Worm (Caenorhabditis elegans) whole organism, young adult: ENCODE results near the gene C28F5.1.

Experiments used
- B0261.1 ChIP-seq: sonication (generic microtip); optimal IDR thresholded peaks from 2 replicates; lab custom pipeline; 2016; ENCODE audit warnings: mild to moderate bottlenecking, missing genetic modification characterization, moderate library complexity, missing compliant biosample characterization
- D2030.7 ChIP-seq: fragments of 200-800 bp; sonication (Bioruptor generic); IDR thresholded peaks from 2 replicates; pipeline ENCODE4 v1.3.6; 2022; ENCODE audit warnings: missing genetic modification reagents, missing genetic modification characterization, missing compliant biosample characterization
- F23B12.7 ChIP-seq: sonication (generic microtip); optimal IDR thresholded peaks from 2 replicates; lab custom pipeline; 2017; ENCODE audit warnings: missing genetic modification characterization, mild to moderate bottlenecking, missing compliant biosample characterization, antibody characterized with exemption, moderate library complexity; ENCODE audit not compliant: insufficient read depth
- F37B4.10 ChIP-seq: fragments of 200-800 bp; sonication (Bioruptor generic); IDR thresholded peaks from 2 replicates; pipeline ENCODE4 v1.3.6; 2022; ENCODE audit warnings: missing genetic modification characterization, missing compliant biosample characterization
- F49E8.2 ChIP-seq: sonication (generic microtip); optimal IDR thresholded peaks from 3 replicates; lab custom pipeline; 2017; ENCODE audit warnings: missing genetic modification characterization, mild to moderate bottlenecking, missing compliant biosample characterization, antibody characterized with exemption, moderate library complexity; ENCODE audit not compliant: insufficient read depth
- F52B5.7 ChIP-seq: sonication (generic microtip); optimal IDR thresholded peaks from 2 replicates; lab custom pipeline; 2016; ENCODE audit warnings: mild to moderate bottlenecking, missing genetic modification characterization, missing compliant biosample characterization
- F55B11.4 ChIP-seq: sonication (generic microtip); optimal IDR thresholded peaks from 2 replicates; lab custom pipeline; 2016; ENCODE audit warnings: missing compliant biosample characterization, missing genetic modification characterization, borderline replicate concordance; ENCODE audit not compliant: insufficient read depth
- K11D2.4 ChIP-seq: fragments of 200-800 bp; sonication (Bioruptor generic); IDR thresholded peaks from 2 replicates; pipeline ENCODE4 v1.3.6; 2022; ENCODE audit warnings: missing genetic modification reagents, missing genetic modification characterization, missing compliant biosample characterization
- T26A5.8 ChIP-seq: sonication (generic microtip); optimal IDR thresholded peaks from 2 replicates; lab custom pipeline; 2016; ENCODE audit warnings: missing genetic modification characterization, missing compliant biosample characterization
- Y56A3A.18 ChIP-seq: fragments of 200-800 bp; sonication (Bioruptor generic); IDR thresholded peaks from 2 replicates; pipeline ENCODE4 v1.3.6; 2022; ENCODE audit warnings: missing genetic modification reagents, missing genetic modification characterization, missing compliant biosample characterization
- Y67H2A.10 ChIP-seq: fragments of 200-800 bp; sonication (Bioruptor generic); conservative IDR thresholded peaks from 2 replicates; pipeline ENCODE4 v1.3.6; 2022; ENCODE audit warnings: missing genetic modification reagents, missing genetic modification characterization, missing compliant biosample characterization
- athp-1 ChIP-seq: sonication (generic microtip); optimal IDR thresholded peaks from 2 replicates; lab custom pipeline; 2017; ENCODE audit warnings: mild to moderate bottlenecking, missing genetic modification characterization, missing compliant biosample characterization
- attf-3 ChIP-seq: fragments of 200-800 bp; sonication (Bioruptor generic); conservative IDR thresholded peaks from 2 replicates; pipeline ENCODE4 v1.3.6; 2022; ENCODE audit warnings: missing genetic modification reagents, missing genetic modification characterization, missing compliant biosample characterization
- attf-6 ChIP-seq: fragments of 200-800 bp; sonication (Bioruptor generic); IDR thresholded peaks from 2 replicates; pipeline ENCODE4 v1.3.6; 2022; ENCODE audit warnings: missing genetic modification reagents, missing genetic modification characterization, missing compliant biosample characterization
- bed-2 ChIP-seq: fragments of 200-800 bp; sonication (Bioruptor generic); IDR thresholded peaks from 2 replicates; pipeline ENCODE4 v1.3.6; 2022; ENCODE audit warnings: missing genetic modification reagents, missing genetic modification characterization, missing compliant biosample characterization
- cebp-1 ChIP-seq, 2 experiments: fragments of 200-800 bp in 1 of 2; sonication (Bioruptor generic) in 1 of 2; sonication (generic microtip) in 1 of 2; IDR thresholded peaks in 1 of 2; optimal IDR thresholded peaks in 1 of 2; 2 replicates each; pipeline versions ENCODE4 v1.3.6 to Lab custom; 2017 to 2022; ENCODE audit warnings: missing compliant biosample characterization in 2 of 2, missing genetic modification characterization in 2 of 2, mild to moderate bottlenecking in 1 of 2, missing genetic modification reagents in 1 of 2, moderate library complexity in 1 of 2
- cebp-2 ChIP-seq: fragments of 200-800 bp; sonication (Bioruptor generic); IDR thresholded peaks from 2 replicates; pipeline ENCODE4 v1.3.6; 2022; ENCODE audit warnings: missing genetic modification characterization, missing compliant biosample characterization
- ceh-100 ChIP-seq: fragments of 200-800 bp; sonication (Bioruptor generic); IDR thresholded peaks from 2 replicates; pipeline ENCODE4 v1.3.6; 2022; ENCODE audit warnings: missing genetic modification reagents, missing genetic modification characterization, missing compliant biosample characterization
- ceh-40 ChIP-seq: fragments of 200-800 bp; sonication (Bioruptor generic); IDR thresholded peaks from 2 replicates; pipeline ENCODE4 v1.3.6; 2022; ENCODE audit warnings: missing genetic modification characterization, missing compliant biosample characterization
- ceh-58 ChIP-seq: fragments of 200-800 bp; sonication (Bioruptor generic); IDR thresholded peaks from 2 replicates; pipeline ENCODE4 v1.3.6; 2022; ENCODE audit warnings: missing genetic modification characterization, missing compliant biosample characterization
- dpl-1 ChIP-seq: fragments of 150-350 bp; optimal IDR thresholded peaks from 2 replicates; lab custom pipeline; 2014; ENCODE audit warnings: missing biosample characterization, missing genetic modification reagents, missing genetic modification characterization
- ekl-4 ChIP-seq: fragments of 200-800 bp; sonication (Bioruptor generic); IDR thresholded peaks from 2 replicates; pipeline ENCODE4 v1.3.6; 2022; ENCODE audit warnings: missing genetic modification reagents, missing genetic modification characterization, missing compliant biosample characterization
- ets-4 ChIP-seq: fragments of 200-800 bp; sonication (Bioruptor generic); optimal IDR thresholded peaks from 2 replicates; lab custom pipeline; 2018; ENCODE audit warnings: mild to moderate bottlenecking, missing genetic modification characterization, missing compliant biosample characterization
- hlh-26 ChIP-seq: fragments of 200-800 bp; sonication (Bioruptor generic); conservative IDR thresholded peaks from 2 replicates; pipeline ENCODE4 v1.3.6; 2022; ENCODE audit warnings: missing genetic modification reagents, missing genetic modification characterization, missing compliant biosample characterization
- hmg-1.2 ChIP-seq: fragments of 200-800 bp; sonication (Bioruptor generic); IDR thresholded peaks from 2 replicates; pipeline ENCODE4 v1.3.6; 2022; ENCODE audit warnings: missing genetic modification reagents, missing genetic modification characterization, missing compliant biosample characterization
- hsf-1 ChIP-seq: fragments of 200-800 bp; sonication (Bioruptor generic); IDR thresholded peaks from 2 replicates; pipeline ENCODE4 v1.3.6; 2022; ENCODE audit warnings: missing genetic modification reagents, missing genetic modification characterization, missing compliant biosample characterization
- lin-35 ChIP-seq, 3 experiments: fragments of 150-350 bp in 2 of 3; sonication (generic microtip) in 1 of 3; optimal IDR thresholded peaks; 2 replicates each; lab custom pipeline; 2014 to 2018; ENCODE audit warnings: missing biosample characterization in 3 of 3, missing genetic modification characterization in 3 of 3, missing genetic modification reagents in 3 of 3
- lin-40 ChIP-seq: sonication (generic microtip); optimal IDR thresholded peaks from 2 replicates; lab custom pipeline; 2016; ENCODE audit warnings: missing genetic modification characterization, mild to moderate bottlenecking, missing compliant biosample characterization, missing genotype, missing genetic modification reagents
- lin-54 ChIP-seq: fragments of 200-800 bp; sonication (Bioruptor generic); optimal IDR thresholded peaks from 2 replicates; lab custom pipeline; 2018; ENCODE audit warnings: mild to moderate bottlenecking, missing genetic modification characterization, missing compliant biosample characterization
- lsy-27 ChIP-seq: sonication (generic microtip); optimal IDR thresholded peaks from 2 replicates; lab custom pipeline; 2017; ENCODE audit warnings: missing genetic modification characterization, mild to moderate bottlenecking, missing compliant biosample characterization, antibody characterized with exemption, missing genotype, borderline replicate concordance; ENCODE audit not compliant: insufficient read depth
- madf-10 ChIP-seq: sonication (generic microtip); optimal IDR thresholded peaks from 2 replicates; lab custom pipeline; 2016; ENCODE audit warnings: mild to moderate bottlenecking, missing genetic modification characterization, missing compliant biosample characterization
- madf-8 ChIP-seq: fragments of 200-800 bp; sonication (Bioruptor generic); conservative IDR thresholded peaks from 2 replicates; pipeline ENCODE4 v1.3.6; 2022; ENCODE audit warnings: missing genetic modification reagents, missing genetic modification characterization, missing compliant biosample characterization
- nfya-2 ChIP-seq: fragments of 200-800 bp; sonication (Bioruptor generic); IDR thresholded peaks from 2 replicates; pipeline ENCODE4 v1.3.6; 2022; ENCODE audit warnings: missing genetic modification reagents, missing genetic modification characterization, missing compliant biosample characterization
- nfyb-1 ChIP-seq: fragments of 200-800 bp; sonication (Bioruptor generic); IDR thresholded peaks from 2 replicates; pipeline ENCODE4 v1.3.6; 2022; ENCODE audit warnings: missing genetic modification reagents, missing genetic modification characterization, missing compliant biosample characterization
- nhr-27 ChIP-seq: fragments of 200-800 bp; sonication (Bioruptor generic); optimal IDR thresholded peaks from 2 replicates; lab custom pipeline; 2018; ENCODE audit warnings: mild to moderate bottlenecking, missing genetic modification characterization, moderate library complexity, missing compliant biosample characterization
- nhr-80 ChIP-seq: sonication (generic microtip); optimal IDR thresholded peaks from 2 replicates; lab custom pipeline; 2016; ENCODE audit warnings: missing genetic modification characterization, missing compliant biosample characterization
- nhr-90 ChIP-seq: sonication (generic microtip); optimal IDR thresholded peaks from 2 replicates; lab custom pipeline; 2016; ENCODE audit warnings: missing genotype, mild to moderate bottlenecking, missing genetic modification characterization, missing compliant biosample characterization
- rec-8 ChIP-seq, 2 experiments: sonication (generic microtip); optimal IDR thresholded peaks; 2 replicates each; lab custom pipeline; 2016; ENCODE audit warnings: mild to moderate bottlenecking in 2 of 2, missing genetic modification characterization in 2 of 2, missing genetic modification reagents in 2 of 2, missing genotype in 2 of 2, missing biosample characterization in 1 of 2, missing compliant biosample characterization in 1 of 2, moderate library complexity in 1 of 2
- snpc-4 ChIP-seq, 5 experiments: fragments of 150-350 bp in 1 of 5; sonication (generic microtip) in 4 of 5; optimal IDR thresholded peaks; 2 replicates each; lab custom pipeline; 2014 to 2018; ENCODE audit warnings: missing genetic modification characterization in 5 of 5, missing biosample characterization in 3 of 5, antibody characterized with exemption in 2 of 5, mild to moderate bottlenecking in 2 of 5, missing compliant biosample characterization in 2 of 5, missing genotype in 2 of 5, moderate library complexity in 2 of 5, missing genetic modification reagents in 1 of 5
- sptf-2 ChIP-seq: fragments of 200-800 bp; sonication (Bioruptor generic); optimal IDR thresholded peaks from 2 replicates; lab custom pipeline; 2018; ENCODE audit warnings: mild to moderate bottlenecking, missing genetic modification characterization, missing compliant biosample characterization
- tbp1 ChIP-seq: fragments of 200-800 bp; sonication (Bioruptor generic); optimal IDR thresholded peaks from 2 replicates; lab custom pipeline; 2018; ENCODE audit warnings: mild to moderate bottlenecking, missing genetic modification characterization, missing compliant biosample characterization
- tlf-1 ChIP-seq: fragments of 200-800 bp; sonication (Bioruptor generic); optimal IDR thresholded peaks from 2 replicates; lab custom pipeline; 2018; ENCODE audit warnings: mild to moderate bottlenecking, missing genetic modification characterization, missing compliant biosample characterization
- unc-62 ChIP-seq: fragments of 150-350 bp; optimal IDR thresholded peaks from 2 replicates; lab custom pipeline; 2014; ENCODE audit warnings: missing biosample characterization, missing genetic modification reagents, missing genetic modification characterization
- xnd-1 ChIP-seq: sonication (generic microtip); optimal IDR thresholded peaks from 2 replicates; lab custom pipeline; 2016; ENCODE audit warnings: missing genotype, missing genetic modification reagents, missing genetic modification characterization, missing compliant biosample characterization
- ztf-26 ChIP-seq: sonication (generic microtip); optimal IDR thresholded peaks from 2 replicates; lab custom pipeline; 2017; ENCODE audit warnings: missing genetic modification characterization, missing compliant biosample characterization
- ztf-6 ChIP-seq: fragments of 200-800 bp; sonication (Bioruptor generic); IDR thresholded peaks from 2 replicates; pipeline ENCODE4 v1.3.6; 2022; ENCODE audit warnings: missing genetic modification reagents, missing genetic modification characterization, missing compliant biosample characterization

The C28F5.1 gene

DNA sequence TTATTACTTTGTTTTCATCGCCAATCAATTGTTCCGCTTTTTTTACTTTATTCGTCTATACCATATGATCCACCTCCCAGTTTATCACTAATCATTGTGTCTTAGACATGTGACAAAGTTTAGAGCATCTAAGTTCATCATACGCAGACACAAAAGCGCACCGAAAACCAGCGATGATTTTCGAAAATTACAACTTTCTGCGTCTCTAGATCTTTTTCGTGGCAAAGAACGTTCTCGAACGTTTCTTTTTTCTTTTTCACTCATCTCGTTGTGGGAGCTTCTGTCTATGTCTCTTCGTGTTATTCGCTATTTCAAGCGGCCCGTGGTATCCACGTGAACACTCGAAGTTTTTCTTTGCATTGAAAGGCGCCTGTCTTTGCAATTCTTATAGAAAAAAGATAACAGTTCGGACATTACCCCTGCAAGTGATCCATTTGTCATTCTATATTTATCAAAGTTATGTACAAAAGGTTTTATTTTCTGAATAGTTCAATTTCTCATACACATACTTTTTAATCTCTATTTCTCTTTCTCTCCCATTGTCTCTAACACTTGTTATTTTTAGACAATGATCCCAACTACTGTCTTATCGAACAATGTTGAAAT, 24.1 kb downstream of the C28F5.1 start, which contains the start of gene ZK1290.5 (continued):
- TF ChIP-seq ztf-6 (GFP tag; lab: Robert Waterston, UW) (no peak), lsy-27 (tag; lab: Kevin White, UChicago) (no peak), attf-3 (no peak), attf-6 (GFP tag; lab: Robert Waterston, UW) (no peak), B0261.1 (tag; lab: Kevin White, UChicago) (no peak), K11D2.4 (GFP tag; lab: Robert Waterston, UW) (peak; percentile 89), sptf-2 (GFP tag; lab: Kevin White, UChicago) (no peak), ceh-58 (GFP tag; lab: Robert Waterston, UW) (no peak), lin-54 (peak; percentile 60), lin-35 (GFP tag; optimal IDR thresholded peaks at IDR 0.05; lab: Kevin White, UChicago) (no peak), madf-8 (no peak), hlh-26 (GFP tag; lab: Robert Waterston, UW) (no peak), nhr-90 (tag; lab: Kevin White, UChicago) (peak; percentile 43), cebp-2 (GFP tag; lab: Robert Waterston, UW) (no peak), Y56A3A.18 (GFP tag; lab: Robert Waterston, UW) (no peak), nfya-2 (GFP tag; lab: Robert Waterston, UW) (no peak), F49E8.2 (tag; lab: Kevin White, UChicago) (no peak), Y67H2A.10 (GFP tag; lab: Robert Waterston, UW) (no peak), ceh-40 (GFP tag; lab: Robert Waterston, UW) (no peak), snpc-4 (GFP tag; optimal IDR thresholded peaks at IDR 0.05; lab: Kevin White, UChicago) (no peak), snpc-4 (tag; optimal IDR thresholded peaks at IDR 0.05; lab: Kevin White, UChicago) (peak in 1 of 4 experiments; percentile 44), unc-62 (GFP tag; lab: Kevin White, UChicago) (no peak), nhr-80 (tag; lab: Kevin White, UChicago) (peak; percentile 77), ets-4 (GFP tag; lab: Kevin White, UChicago) (no peak), D2030.7 (no peak), dpl-1 (GFP tag; lab: Kevin White, UChicago) (no peak), bed-2 (GFP tag; lab: Robert Waterston, UW) (no peak), F37B4.10 (GFP tag; lab: Robert Waterston, UW) (no peak), F52B5.7 (tag; lab: Kevin White, UChicago) (no peak), F55B11.4 (tag; lab: Kevin White, UChicago) (no peak), madf-10 (tag; lab: Kevin White, UChicago) (peak; percentile 72), xnd-1 (tag; lab: Kevin White, UChicago) (no peak), nhr-27 (tag; lab: Kevin White, UChicago) (no peak), tbp1 (GFP tag; lab: Kevin White, UChicago) (peak; percentile 55), athp-1 (tag; lab: Kevin White, UChicago) (peak; percentile 44), ztf-26 (tag; lab: Kevin White, UChicago) (peak; percentile 92), hsf-1 (GFP tag; lab: Robert Waterston, UW) (peak; percentile 93), lin-40 (tag; lab: Kevin White, UChicago) (peak; percentile 94), ceh-100 (GFP tag; lab: Robert Waterston, UW) (no peak), ekl-4 (GFP tag; lab: Robert Waterston, UW) (peak; percentile 78), cebp-1 (GFP tag; IDR thresholded peaks at IDR 0.05; lab: Robert Waterston, UW) (no peak), cebp-1 (tag; optimal IDR thresholded peaks at IDR 0.05; lab: Kevin White, UChicago) (peak; percentile 79), rec-8 (tag; optimal IDR thresholded peaks at IDR 0.05; lab: Kevin White, UChicago) (no peak), nfyb-1 (GFP tag; lab: Robert Waterston, UW) (peak; percentile 88), hmg-1.2 (GFP tag; lab: Robert Waterston, UW) (peak; percentile 65), T26A5.8 (tag; lab: Kevin White, UChicago) (no peak), F23B12.7 (tag; lab: Kevin White, UChicago) (peak; percentile 6), tlf-1 (GFP tag; lab: Kevin White, UChicago) (peak; percentile 84)
